Comparison of ENCODE assay signal across 2 worm cellular contexts in genomic region chrX:2893026-2893662, ce11.
TF ChIP-seq lines count a peak whose summit lies in the region.

No protein-coding gene starts in this region.

TF ChIP-seq in whole organism, L1 larva, 84 proteins besides CTCF, POLR2A, EP300 and RAD21 (continued from another document):
- TF ChIP-seq lin-35 (GFP tag; optimal IDR thresholded peaks at IDR 0.05; lab: Kevin White, UChicago), result peak in 1 of 2 experiments; percentile 43
- no peak for TF ChIP-seq sptf-1 (tag; optimal IDR thresholded peaks at IDR 0.05; lab: Kevin White, UChicago)
- peak; percentile 51 for TF ChIP-seq nhr-47 (tag; optimal IDR thresholded peaks at IDR 0.05; lab: Kevin White, UChicago)

TF ChIP-seq in whole organism, L4 larva, 104 proteins besides CTCF, POLR2A, EP300 and RAD21 (continued from another document):
- no peak for TF ChIP-seq vab-7 (GFP tag; IDR thresholded peaks at IDR 0.05; lab: Robert Waterston, UW)
- no peak for TF ChIP-seq zip-11 (GFP tag; IDR thresholded peaks at IDR 0.05; lab: Robert Waterston, UW)
- TF ChIP-seq F37D6.2 (tag; optimal IDR thresholded peaks at IDR 0.05; lab: Kevin White, UChicago), result no peak
- TF ChIP-seq spr-3 (GFP tag; optimal IDR thresholded peaks at IDR 0.05; lab: Kevin White, UChicago), result no peak
- peak; percentile 71 for TF ChIP-seq nhr-48 (tag; optimal IDR thresholded peaks at IDR 0.05; lab: Kevin White, UChicago)
- 0 out of 2 replicates have a peak, but pooled peaks have one; percentile 15 for TF ChIP-seq zfp-3 (GFP tag; conservative IDR thresholded peaks at IDR 0.05; lab: Robert Waterston, UW)
- no peak for TF ChIP-seq pqm-1 (tag; optimal IDR thresholded peaks at IDR 0.05; lab: Kevin White, UChicago)
- no peak for TF ChIP-seq lin-39 (tag; optimal IDR thresholded peaks at IDR 0.05; lab: Kevin White, UChicago)
- no peak for TF ChIP-seq D1046.2 (GFP tag; IDR thresholded peaks at IDR 0.05; lab: Robert Waterston, UW)
- TF ChIP-seq mdl-1 (tag; optimal IDR thresholded peaks at IDR 0.05; lab: Kevin White, UChicago), result no peak
- no peak for TF ChIP-seq ceh-44 (GFP tag; IDR thresholded peaks at IDR 0.05; lab: Robert Waterston, UW)
- no peak for TF ChIP-seq ZK337.2 (GFP tag; IDR thresholded peaks at IDR 0.05; lab: Robert Waterston, UW)
- no peak for TF ChIP-seq lin-38 (GFP tag; IDR thresholded peaks at IDR 0.05; lab: Robert Waterston, UW)
- TF ChIP-seq lin-13 (GFP tag; optimal IDR thresholded peaks at IDR 0.05; lab: Kevin White, UChicago), result no peak
- TF ChIP-seq fos-1 (tag; optimal IDR thresholded peaks at IDR 0.05; lab: Kevin White, UChicago), result no peak
- no peak for TF ChIP-seq nhr-102 (tag; optimal IDR thresholded peaks at IDR 0.05; lab: Kevin White, UChicago)
- peak; percentile 18 for TF ChIP-seq mes-2 (tag; optimal IDR thresholded peaks at IDR 0.05; lab: Kevin White, UChicago; ENCODE audit: poor library complexity, severe bottlenecking)
- TF ChIP-seq T26A8.4 (GFP tag; IDR thresholded peaks at IDR 0.05; lab: Robert Waterston, UW), result no peak
- TF ChIP-seq dve-1 (tag; optimal IDR thresholded peaks at IDR 0.05; lab: Kevin White, UChicago; ENCODE audit: insufficient read depth), result no peak
- TF ChIP-seq cey-2 (tag; optimal IDR thresholded peaks at IDR 0.05; lab: Kevin White, UChicago; ENCODE audit: borderline replicate concordance, insufficient read depth), result no peak
- no peak for TF ChIP-seq spr-1 (tag; optimal IDR thresholded peaks at IDR 0.05; lab: Kevin White, UChicago)
- TF ChIP-seq ceh-82 (tag; optimal IDR thresholded peaks at IDR 0.05; lab: Kevin White, UChicago), result no peak
- no peak for TF ChIP-seq F44E2.7 (GFP tag; IDR thresholded peaks at IDR 0.05; lab: Robert Waterston, UW)
- TF ChIP-seq T20F7.1 (GFP tag; optimal IDR thresholded peaks at IDR 0.05; lab: Kevin White, UChicago), result no peak
- peak; percentile 46; the same call in 1 of the 2 replicates for TF ChIP-seq mxl-2 (GFP tag; conservative IDR thresholded peaks at IDR 0.05; lab: Robert Waterston, UW)
- TF ChIP-seq snpc-1.2 (GFP tag; IDR thresholded peaks at IDR 0.05; lab: Robert Waterston, UW), result no peak
- no peak for TF ChIP-seq Y75B8A.6 (GFP tag; IDR thresholded peaks at IDR 0.05; lab: Robert Waterston, UW)
- no peak for TF ChIP-seq dpl-1 (GFP tag; optimal IDR thresholded peaks at IDR 0.05; lab: Kevin White, UChicago)
- peak; percentile 57 for TF ChIP-seq hlh-30 (tag; optimal IDR thresholded peaks at IDR 0.05; lab: Kevin White, UChicago; ENCODE audit: insufficient read depth)
- no peak for TF ChIP-seq ceh-62 (tag; optimal IDR thresholded peaks at IDR 0.05; lab: Kevin White, UChicago)
- TF ChIP-seq ctbp-1 (GFP tag; IDR thresholded peaks at IDR 0.05; lab: Robert Waterston, UW), result no peak
- no peak for TF ChIP-seq madf-5 (GFP tag; IDR thresholded peaks at IDR 0.05; lab: Robert Waterston, UW)
- TF ChIP-seq aha-1 (tag; lab: Kevin White, UChicago), result peak; percentile 79
- TF ChIP-seq nhr-41 (GFP tag; IDR thresholded peaks at IDR 0.05; lab: Robert Waterston, UW), result no peak
- no peak for TF ChIP-seq hmg-1.1 (GFP tag; IDR thresholded peaks at IDR 0.05; lab: Robert Waterston, UW)
- no peak for TF ChIP-seq mep-1 (tag; optimal IDR thresholded peaks at IDR 0.05; lab: Kevin White, UChicago)
- TF ChIP-seq lin-15B (tag; optimal IDR thresholded peaks at IDR 0.05; lab: Kevin White, UChicago), result no peak
- no peak for TF ChIP-seq zfp-2 (tag; optimal IDR thresholded peaks at IDR 0.05; lab: Kevin White, UChicago)
- TF ChIP-seq lin-1 (GFP tag; IDR thresholded peaks at IDR 0.05; lab: Robert Waterston, UW), result no peak
- no peak for TF ChIP-seq nhr-11 (tag; optimal IDR thresholded peaks at IDR 0.05; lab: Kevin White, UChicago)
- TF ChIP-seq F49E8.2 (tag; optimal IDR thresholded peaks at IDR 0.05; lab: Kevin White, UChicago; ENCODE audit: borderline replicate concordance), result no peak
- TF ChIP-seq tag-97 (GFP tag; IDR thresholded peaks at IDR 0.05; lab: Robert Waterston, UW), result no peak
- no peak for TF ChIP-seq saeg-2 (GFP tag; IDR thresholded peaks at IDR 0.05; lab: Robert Waterston, UW)
- no peak for TF ChIP-seq Y48G9A.11 (GFP tag; IDR thresholded peaks at IDR 0.05; lab: Robert Waterston, UW)
- TF ChIP-seq fkh-10 (GFP tag; optimal IDR thresholded peaks at IDR 0.05; lab: Kevin White, UChicago), result no peak
- TF ChIP-seq lir-3 (tag; optimal IDR thresholded peaks at IDR 0.05; lab: Kevin White, UChicago), result no peak
- TF ChIP-seq nhr-111 (GFP tag; optimal IDR thresholded peaks at IDR 0.05; lab: Kevin White, UChicago), result no peak
- TF ChIP-seq nhr-10 (tag; optimal IDR thresholded peaks at IDR 0.05; lab: Kevin White, UChicago), result no peak
- no peak for TF ChIP-seq dmd-8 (GFP tag; IDR thresholded peaks at IDR 0.05; lab: Robert Waterston, UW)
- TF ChIP-seq nhr-28 (tag; optimal IDR thresholded peaks at IDR 0.05; lab: Kevin White, UChicago), result peak; percentile 55
- no peak for TF ChIP-seq daf-8 (GFP tag; IDR thresholded peaks at IDR 0.05; lab: Robert Waterston, UW)
- no peak for TF ChIP-seq R02D3.7 (tag; optimal IDR thresholded peaks at IDR 0.05; lab: Kevin White, UChicago)
- no peak for TF ChIP-seq attf-4 (tag; optimal IDR thresholded peaks at IDR 0.05; lab: Kevin White, UChicago)
- no peak for TF ChIP-seq egl-43 (GFP tag; IDR thresholded peaks at IDR 0.05; lab: Robert Waterston, UW)
- no peak for TF ChIP-seq nhr-76 (tag; optimal IDR thresholded peaks at IDR 0.05; lab: Kevin White, UChicago)
- no peak for TF ChIP-seq F10B5.3 (tag; optimal IDR thresholded peaks at IDR 0.05; lab: Kevin White, UChicago)
- no peak for TF ChIP-seq pha-4 (GFP tag; IDR thresholded peaks at IDR 0.05; lab: Robert Waterston, UW)
- no peak for TF ChIP-seq pha-4 (tag; optimal IDR thresholded peaks at IDR 0.05; lab: Kevin White, UChicago)
- peak; percentile 7 for TF ChIP-seq rbr-2 (tag; optimal IDR thresholded peaks at IDR 0.05; lab: Kevin White, UChicago)
- no peak for TF ChIP-seq jun-1 (tag; optimal IDR thresholded peaks at IDR 0.05; lab: Kevin White, UChicago)
- TF ChIP-seq duxl-1 (tag; optimal IDR thresholded peaks at IDR 0.05; lab: Kevin White, UChicago; ENCODE audit: poor library complexity), result peak; percentile 12
- no peak for TF ChIP-seq lim-7 (GFP tag; IDR thresholded peaks at IDR 0.05; lab: Robert Waterston, UW)
- no peak for TF ChIP-seq unc-130 (GFP tag; optimal IDR thresholded peaks at IDR 0.05; lab: Kevin White, UChicago)
- no peak for TF ChIP-seq lsy-2 (tag; optimal IDR thresholded peaks at IDR 0.05; lab: Kevin White, UChicago)
- TF ChIP-seq gei-8 (GFP tag; optimal IDR thresholded peaks at IDR 0.05; lab: Kevin White, UChicago), result no peak
- no peak for TF ChIP-seq nhr-25 (tag; optimal IDR thresholded peaks at IDR 0.05; lab: Kevin White, UChicago; ENCODE audit: borderline replicate concordance, insufficient read depth)
- TF ChIP-seq dmd-9 (GFP tag; IDR thresholded peaks at IDR 0.05; lab: Robert Waterston, UW), result no peak
- TF ChIP-seq set-16 (GFP tag; IDR thresholded peaks at IDR 0.05; lab: Robert Waterston, UW), result no peak
- no peak for TF ChIP-seq ama-1 (optimal IDR thresholded peaks at IDR 0.05; lab: Kevin White, UChicago)
- no peak for TF ChIP-seq ztf-11 (tag; optimal IDR thresholded peaks at IDR 0.05; lab: Kevin White, UChicago)
- TF ChIP-seq dmd-6 (GFP tag; IDR thresholded peaks at IDR 0.05; lab: Robert Waterston, UW), result 0 out of 2 replicates have a peak, but pooled peaks have one; percentile 14
- TF ChIP-seq ceh-28 (tag; optimal IDR thresholded peaks at IDR 0.05; lab: Kevin White, UChicago), result no peak
- TF ChIP-seq aly-2 (tag; optimal IDR thresholded peaks at IDR 0.05; lab: Kevin White, UChicago), result no peak
- no peak for TF ChIP-seq nhr-77 (tag; optimal IDR thresholded peaks at IDR 0.05; lab: Kevin White, UChicago)
- no peak for TF ChIP-seq ztf-7 (tag; optimal IDR thresholded peaks at IDR 0.05; lab: Kevin White, UChicago)
- no peak for TF ChIP-seq mdt-29 (GFP tag; IDR thresholded peaks at IDR 0.05; lab: Robert Waterston, UW)
- no peak for TF ChIP-seq nhr-237 (tag; optimal IDR thresholded peaks at IDR 0.05; lab: Kevin White, UChicago)
- TF ChIP-seq daf-19 (GFP tag; conservative IDR thresholded peaks at IDR 0.05; lab: Robert Waterston, UW), result no peak
- no peak for TF ChIP-seq skn-1 (tag; optimal IDR thresholded peaks at IDR 0.05; lab: Kevin White, UChicago)
